Worm (Caenorhabditis elegans): ENCODE results near the gene D1086.3.

DNA sequence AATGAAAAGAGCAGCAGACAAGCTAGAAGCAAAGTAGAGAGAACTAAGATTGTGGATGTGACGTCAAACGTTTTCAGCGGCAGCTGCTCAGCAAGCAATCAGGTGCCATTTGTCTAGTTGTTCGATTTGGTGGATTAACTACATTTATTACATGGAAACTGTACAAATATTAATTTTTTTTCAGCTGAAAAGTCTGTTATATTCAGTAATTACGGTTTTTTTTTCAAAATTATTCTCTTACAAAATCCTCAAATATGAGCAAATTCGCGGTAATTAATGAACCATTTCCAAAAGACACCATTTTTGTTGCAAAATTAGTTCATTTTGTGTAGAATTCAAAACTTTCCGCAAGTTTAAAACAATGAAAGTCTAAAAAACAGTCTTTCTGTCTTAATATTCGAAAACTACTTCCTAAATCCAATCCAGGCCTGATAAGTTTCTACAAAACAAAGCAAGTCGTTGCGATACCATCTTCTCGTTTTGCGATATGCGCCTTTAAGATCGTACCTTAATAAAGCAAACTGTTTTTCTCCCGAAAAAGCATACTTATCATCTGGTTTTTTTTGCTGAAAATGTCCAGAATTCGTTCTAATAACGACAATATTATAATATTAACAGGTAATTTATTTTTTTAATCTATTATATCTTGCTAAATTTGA, 2.2 kb upstream of the D1086.3 start, which contains the start of the genes D1086.5 and him-5:
- TF ChIP-seq ces-1 (GFP tag; optimal IDR thresholded peaks at IDR 0.05) (no peak), efl-1 (optimal IDR thresholded peaks at IDR 0.05) (no peak), efl-1 (GFP tag; optimal IDR thresholded peaks at IDR 0.05 in 1 of 2) (no peak), unc-62 (GFP tag; optimal IDR thresholded peaks at IDR 0.05) (no peak), lin-35 (GFP tag; optimal IDR thresholded peaks at IDR 0.05) (no peak), lin-13 (GFP tag; optimal IDR thresholded peaks at IDR 0.05) (no peak), ztf-11 (tag; optimal IDR thresholded peaks at IDR 0.05) (no peak), zag-1 (tag; optimal IDR thresholded peaks at IDR 0.05) (no peak), nhr-77 (tag; optimal IDR thresholded peaks at IDR 0.05) (no peak)
